Fruit fly (Drosophila melanogaster) whole organism, prepupa: ENCODE results near the gene Nelf-E.
A peak's percentile ranks its signal among the peaks of the same experiment; 100 is the strongest.

Experiments
- CG10631 ChIP-seq: fragments of 200-800 bp; sonication (Bioruptor generic); optimal IDR thresholded peaks from 2 replicates; lab custom pipeline; 2016; ENCODE audit warnings: missing biosample characterization, missing genetic modification characterization
- CG11294 ChIP-seq: fragments of 200-800 bp; sonication (Bioruptor generic); IDR thresholded peaks from 2 replicates; pipeline ENCODE4 v1.3.6; 2022; ENCODE audit warnings: missing biosample characterization, missing genetic modification characterization
- CG11902 ChIP-seq: fragments of 200-800 bp; sonication (Bioruptor generic); optimal IDR thresholded peaks from 3 replicates; lab custom pipeline; 2016; ENCODE audit warnings: missing biosample characterization, missing genetic modification characterization
- CG1621 ChIP-seq: fragments of 200-800 bp; sonication (Bioruptor generic); optimal IDR thresholded peaks from 3 replicates; lab custom pipeline; 2018; ENCODE audit warnings: missing biosample characterization, mild to moderate bottlenecking, missing genetic modification characterization
- CG16779 ChIP-seq: fragments of 200-800 bp; sonication (Bioruptor generic); optimal IDR thresholded peaks from 3 replicates; lab custom pipeline; 2017; ENCODE audit warnings: missing biosample characterization, mild to moderate bottlenecking, missing genetic modification characterization
- CG6163 ChIP-seq: fragments of 200-800 bp; sonication (Bioruptor generic); IDR thresholded peaks from 3 replicates; pipeline ENCODE4 v1.3.6; 2022; ENCODE audit warnings: missing biosample characterization, missing genetic modification characterization
- CG6792 ChIP-seq: fragments of 200-800 bp; sonication (Bioruptor generic); optimal IDR thresholded peaks from 3 replicates; lab custom pipeline; 2016; ENCODE audit warnings: missing biosample characterization, missing genetic modification characterization
- CG6808 ChIP-seq: fragments of 200-800 bp; sonication (Bioruptor generic); optimal IDR thresholded peaks from 3 replicates; lab custom pipeline; 2017; ENCODE audit warnings: missing biosample characterization, missing genetic modification characterization, mild to moderate bottlenecking, moderate library complexity, missing genetic modification reagents
- CG7368 ChIP-seq: fragments of 200-800 bp; sonication (Bioruptor generic); optimal IDR thresholded peaks from 3 replicates; lab custom pipeline; 2016; ENCODE audit warnings: missing biosample characterization, missing genetic modification characterization
- CG8119 ChIP-seq: fragments of 200-800 bp; sonication (Bioruptor generic); IDR thresholded peaks from 3 replicates; pipeline ENCODE4 v1.3.6; 2022; ENCODE audit warnings: missing biosample characterization, missing genetic modification characterization
- CG8319 ChIP-seq: fragments of 200-800 bp; sonication (Bioruptor generic); optimal IDR thresholded peaks from 3 replicates; lab custom pipeline; 2016; ENCODE audit warnings: missing biosample characterization, missing genetic modification characterization
- CG9139 ChIP-seq: fragments of 200-800 bp; sonication (Bioruptor generic); optimal IDR thresholded peaks from 3 replicates; lab custom pipeline; 2017; ENCODE audit warnings: missing biosample characterization, mild to moderate bottlenecking, missing genetic modification characterization
- Eip93F ChIP-seq: fragments of 200-800 bp; sonication (Bioruptor generic); optimal IDR thresholded peaks from 2 replicates; lab custom pipeline; 2016; ENCODE audit warnings: missing biosample characterization, mild to moderate bottlenecking, missing genetic modification characterization
- Ets21C ChIP-seq: fragments of 200-800 bp; sonication (Bioruptor generic); optimal IDR thresholded peaks from 3 replicates; lab custom pipeline; 2016; ENCODE audit warnings: missing biosample characterization, missing genetic modification characterization
- Ets96B ChIP-seq: fragments of 200-800 bp; optimal IDR thresholded peaks from 2 replicates; lab custom pipeline; 2019; ENCODE audit warnings: missing biosample characterization, mild to moderate bottlenecking, missing genetic modification characterization, moderate library complexity
- Hr4 ChIP-seq: fragments of 200-800 bp; sonication (Bioruptor generic); optimal IDR thresholded peaks from 3 replicates; lab custom pipeline; 2016; ENCODE audit warnings: missing biosample characterization, missing genetic modification characterization
- Lpt ChIP-seq: fragments of 200-800 bp; sonication (Bioruptor generic); optimal IDR thresholded peaks from 3 replicates; lab custom pipeline; 2016; ENCODE audit warnings: missing biosample characterization, missing genetic modification characterization
- Smox ChIP-seq: fragments of 200-800 bp; sonication (Bioruptor generic); optimal IDR thresholded peaks from 3 replicates; lab custom pipeline; 2016; ENCODE audit warnings: missing biosample characterization, missing genetic modification characterization
- Sox14 ChIP-seq: fragments of 200-800 bp; sonication (Bioruptor generic); optimal IDR thresholded peaks from 3 replicates; lab custom pipeline; 2016; ENCODE audit warnings: missing biosample characterization, missing genetic modification characterization
- dac ChIP-seq: fragments of 200-800 bp; sonication (Bioruptor generic); optimal IDR thresholded peaks from 2 replicates; lab custom pipeline; 2017; ENCODE audit warnings: missing biosample characterization, mild to moderate bottlenecking, missing genetic modification characterization
- eg ChIP-seq: fragments of 200-800 bp; sonication (Bioruptor generic); IDR thresholded peaks from 3 replicates; pipeline ENCODE4 v1.3.6; 2022; ENCODE audit warnings: missing biosample characterization, missing genetic modification characterization
- esn ChIP-seq: fragments of 200-800 bp; sonication (Bioruptor generic); optimal IDR thresholded peaks from 2 replicates; lab custom pipeline; 2016; ENCODE audit warnings: missing biosample characterization, mild to moderate bottlenecking, missing genetic modification characterization, moderate library complexity
- net ChIP-seq: fragments of 200-800 bp; sonication (Bioruptor generic); optimal IDR thresholded peaks from 3 replicates; lab custom pipeline; 2016; ENCODE audit warnings: missing biosample characterization, missing genetic modification characterization
- pdm3 ChIP-seq: fragments of 200-800 bp; sonication (Bioruptor generic); optimal IDR thresholded peaks from 3 replicates; lab custom pipeline; 2016; ENCODE audit warnings: missing biosample characterization, missing genetic modification characterization
- salr ChIP-seq, 2 experiments: fragments of 200-800 bp; sonication (Bioruptor generic); optimal IDR thresholded peaks; 3 replicates each; lab custom pipeline; 2016 to 2018; ENCODE audit warnings: missing biosample characterization in 2 of 2, missing genetic modification characterization in 2 of 2, mild to moderate bottlenecking in 1 of 2
- ss ChIP-seq, 2 experiments: fragments of 200-800 bp; sonication (Bioruptor generic); optimal IDR thresholded peaks; 2 replicates in 1 of 2; 3 replicates in 1 of 2; lab custom pipeline; 2017 to 2018; ENCODE audit warnings: mild to moderate bottlenecking in 2 of 2, missing biosample characterization in 2 of 2, missing genetic modification characterization in 2 of 2, moderate library complexity in 1 of 2
- svp ChIP-seq: fragments of 200-800 bp; sonication (Bioruptor generic); peaks from one replicate; lab custom pipeline; 2016; ENCODE audit warnings: missing biosample characterization, missing genetic modification characterization
- vri ChIP-seq: fragments of 200-800 bp; sonication (Bioruptor generic); optimal IDR thresholded peaks from 3 replicates; lab custom pipeline; 2016; ENCODE audit warnings: missing biosample characterization, mild to moderate bottlenecking, missing genetic modification characterization

Gene Nelf-E

DNA sequence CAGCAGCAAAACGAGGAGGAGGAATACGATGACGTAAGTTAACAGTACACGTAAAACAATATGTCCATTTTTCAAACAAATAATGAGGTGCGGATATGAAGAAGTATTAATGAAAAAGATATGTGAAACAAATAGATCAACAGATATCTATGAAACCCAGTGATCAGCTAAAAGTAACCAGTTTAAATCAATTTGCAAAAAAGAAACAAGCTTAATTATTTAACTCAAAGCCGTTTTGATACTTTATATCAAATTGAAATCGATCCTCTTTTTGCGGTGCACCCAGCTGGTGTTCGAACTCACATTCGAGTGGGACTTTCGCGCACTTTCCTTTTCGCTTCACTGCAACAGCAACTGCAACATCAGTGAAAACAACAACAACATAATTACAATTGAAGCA is 40.4 kb upstream of the Nelf-E start (continued):
- TF ChIP-seq CG10631 = no peak
- TF ChIP-seq CG16779 (tag; lab: Kevin White, UChicago) = no peak
- TF ChIP-seq dac (GFP tag; lab: Kevin White, UChicago) = peak; percentile 17
- TF ChIP-seq Ets21C (GFP tag; lab: Kevin White, UChicago) = no peak
- no peak for TF ChIP-seq Sox14
- no peak for TF ChIP-seq CG8319 (GFP tag; lab: Kevin White, UChicago)
- TF ChIP-seq CG8119 = peak; percentile 44; the same call in 2 of the 3 replicates
- TF ChIP-seq Eip93F = no peak
- no peak for TF ChIP-seq net (GFP tag; lab: Kevin White, UChicago)
- no peak for TF ChIP-seq pdm3 (GFP tag; lab: Kevin White, UChicago)
- TF ChIP-seq Ets96B = no peak
- TF ChIP-seq Smox (GFP tag; lab: Kevin White, UChicago) = no peak
- TF ChIP-seq Hr4 = peak; percentile 71

DNA sequence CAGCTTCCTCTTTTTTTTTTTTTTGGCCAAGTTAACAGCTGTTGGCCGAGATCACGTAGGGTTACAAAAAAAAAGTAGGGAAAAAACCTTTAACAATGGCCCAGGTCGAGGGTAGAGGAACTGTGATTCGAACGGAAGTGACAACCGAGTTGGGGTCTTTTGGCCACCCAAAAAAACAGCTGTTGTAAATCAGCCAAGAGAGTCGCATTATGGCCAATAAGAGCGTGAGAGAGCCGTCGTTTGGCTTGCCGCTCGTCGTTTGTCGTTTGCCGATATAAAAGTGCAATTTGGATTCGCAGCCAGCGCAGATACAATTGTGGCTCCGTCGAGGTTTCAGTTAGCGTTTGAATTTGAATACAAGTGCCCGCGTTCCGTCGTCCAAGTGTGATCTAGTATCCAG is 39.5 kb upstream of the Nelf-E start, which contains the start of gene Cpr66D:
Cpr66D (plus strand) TSS at position 301 of the 400 bp plus-strand sequence.
- TF ChIP-seq Hr4 = peak; percentile 34
- TF ChIP-seq CG8119 = 0 out of 3 replicates have a peak, but pooled peaks have one; percentile 23
- TF ChIP-seq dac (GFP tag; lab: Kevin White, UChicago) = no peak

DNA sequence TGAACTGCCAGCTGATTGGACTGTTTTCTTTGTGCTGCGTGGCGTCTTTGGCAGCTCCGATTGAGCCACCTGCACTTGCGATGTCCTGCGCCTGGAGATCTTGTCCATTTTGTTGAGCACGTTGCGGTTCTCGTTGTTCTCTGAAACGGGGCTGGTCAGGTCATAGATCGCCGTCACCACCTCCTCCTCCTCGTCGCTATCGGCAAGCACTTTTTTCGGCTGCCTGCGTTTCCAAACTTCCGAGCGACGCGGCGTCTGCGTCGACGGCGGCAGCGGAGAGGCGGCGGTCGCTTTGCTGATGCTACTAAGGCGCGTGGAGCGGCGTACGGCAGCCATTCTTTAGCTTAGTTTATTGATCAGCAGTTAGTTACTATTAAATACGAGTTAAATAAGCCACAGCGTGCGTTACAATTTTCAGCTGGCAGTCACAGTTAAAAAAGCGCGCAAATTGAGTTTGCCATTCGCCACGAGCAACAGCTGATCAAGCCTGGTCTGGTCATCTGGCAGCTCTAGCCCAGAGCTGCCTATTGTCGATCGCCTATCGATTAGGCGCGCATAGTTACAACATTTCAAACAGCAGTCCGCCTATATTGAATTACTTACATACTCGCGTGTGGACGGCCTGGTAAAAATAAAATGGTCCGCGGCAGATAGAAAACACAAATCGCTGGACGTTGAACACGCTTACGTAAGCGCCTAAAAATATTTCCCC is 33.1 kb upstream of the Nelf-E start, which contains the start of gene Cdc6:
Cdc6 (minus strand) TSS at position 456 of the 712 bp plus-strand sequence.
- TF ChIP-seq salr (GFP tag; optimal IDR thresholded peaks at IDR 0.05; lab: Kevin White, UChicago) = no peak
- peak; percentile 93 for TF ChIP-seq svp (GFP tag; lab: Kevin White, UChicago)
- TF ChIP-seq CG7368 (GFP tag; lab: Kevin White, UChicago) = no peak
- TF ChIP-seq, all 60 proteins: peak for 1

DNA sequence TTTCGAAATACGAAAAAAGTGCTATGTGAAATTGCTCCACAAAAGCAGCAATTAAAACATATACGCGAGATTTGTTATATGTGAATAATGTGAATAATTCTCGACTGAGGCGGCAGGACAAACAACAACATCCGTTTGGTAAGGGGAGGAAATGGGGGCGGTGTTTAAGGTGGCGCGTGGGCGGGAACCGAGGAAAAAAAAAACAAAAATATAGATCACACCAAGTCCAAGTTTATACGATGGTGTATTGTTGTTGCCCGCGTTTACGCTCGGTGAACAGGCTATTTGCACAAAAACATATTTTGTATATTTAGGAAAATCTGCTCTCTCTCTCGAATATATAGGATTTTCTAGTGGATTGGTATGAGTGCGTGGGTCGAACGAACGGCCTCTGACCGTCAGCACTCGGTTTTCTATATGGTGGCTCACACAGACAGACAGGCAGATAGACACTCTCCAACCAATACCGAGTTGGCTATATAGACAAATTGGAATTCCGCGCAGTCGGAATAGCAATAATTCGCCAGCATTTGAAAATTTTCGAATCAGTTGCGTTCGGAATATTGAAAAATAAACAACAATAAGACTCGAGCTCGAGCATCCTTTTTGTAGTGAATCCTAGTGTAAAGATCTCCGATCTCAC is 29.1 kb upstream of the Nelf-E start:
- no peak for TF ChIP-seq vri
- TF ChIP-seq Lpt = no peak
- no peak for TF ChIP-seq svp (GFP tag; lab: Kevin White, UChicago)
- TF ChIP-seq esn (GFP tag; lab: Kevin White, UChicago) = no peak
- TF ChIP-seq CG7368 (GFP tag; lab: Kevin White, UChicago) = no peak
- TF ChIP-seq CG6792 (GFP tag; lab: Kevin White, UChicago) = no peak
- TF ChIP-seq CG1621 (tag; lab: Kevin White, UChicago) = no peak
- TF ChIP-seq CG10631 = no peak

DNA sequence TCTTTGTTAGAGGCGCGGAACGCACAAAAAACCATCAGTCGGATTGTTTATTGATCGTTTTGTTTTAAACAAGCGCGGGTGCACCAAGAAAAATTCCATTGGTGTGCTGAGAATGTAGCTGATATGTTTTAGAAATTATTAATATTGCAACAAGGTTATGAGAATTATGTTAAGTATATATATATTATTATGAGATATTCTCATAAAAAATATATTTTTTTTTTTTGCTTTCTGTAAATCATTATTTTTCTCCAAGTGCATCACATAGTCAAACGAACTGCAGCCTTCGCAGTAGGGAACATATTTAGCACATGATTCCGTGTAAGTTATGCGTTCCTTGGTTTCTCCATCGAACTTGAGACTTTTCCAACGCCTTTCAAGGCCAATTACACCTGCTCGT is 28.3 kb upstream of the Nelf-E start:
- TF ChIP-seq CG9139 (GFP tag; lab: Kevin White, UChicago) (no peak), Eip93F (no peak), CG6808 (no peak), CG8119 (no peak), Ets96B (no peak), CG6163 (peak; percentile 37; the same call in 1 of the 3 replicates), CG11294 (GFP tag; lab: Robert Waterston, UW) (no peak), CG11902 (GFP tag; lab: Kevin White, UChicago) (no peak), ss (GFP tag; optimal IDR thresholded peaks at IDR 0.05; lab: Kevin White, UChicago) (no peak), eg (0 out of 3 replicates have a peak, but pooled peaks have one; percentile 20), pdm3 (GFP tag; lab: Kevin White, UChicago) (no peak), dac (GFP tag; lab: Kevin White, UChicago) (no peak), CG6792 (GFP tag; lab: Kevin White, UChicago) (no peak)
